Worm (Caenorhabditis elegans): ENCODE data around the gene daao-1.

daao-1 gene

ce11 chrIV:2664901-2665201 is 50.9 kb downstream of the daao-1 start (continued):
- no peak for TF ChIP-seq attf-4 (tag; optimal IDR thresholded peaks at IDR 0.05)
- TF ChIP-seq ceh-28 (tag; optimal IDR thresholded peaks at IDR 0.05): no peak
- no peak for TF ChIP-seq dmd-6 (GFP tag; IDR thresholded peaks at IDR 0.05)
- no peak for TF ChIP-seq pqm-1 (tag; optimal IDR thresholded peaks at IDR 0.05)
- TF ChIP-seq hlh-30 (tag; optimal IDR thresholded peaks at IDR 0.05; ENCODE audit: insufficient read depth): no peak
- TF ChIP-seq ama-1 (optimal IDR thresholded peaks at IDR 0.05): no peak
- TF ChIP-seq Y48G9A.11 (GFP tag; IDR thresholded peaks at IDR 0.05): peak; percentile 60; the same call in 1 of the 2 replicates
- TF ChIP-seq Y75B8A.6 (GFP tag; IDR thresholded peaks at IDR 0.05): peak; percentile 32; the same call in 1 of the 2 replicates
- TF ChIP-seq lin-1 (GFP tag; IDR thresholded peaks at IDR 0.05): 0 out of 2 replicates have a peak, but pooled peaks have one; percentile 10
- no peak for TF ChIP-seq F10B5.3 (tag; optimal IDR thresholded peaks at IDR 0.05)
- TF ChIP-seq Y5F2A.4 (GFP tag; optimal IDR thresholded peaks at IDR 0.05): peak; percentile 67
- no peak for TF ChIP-seq hif-1 (tag; optimal IDR thresholded peaks at IDR 0.05)
- TF ChIP-seq unc-130 (GFP tag; optimal IDR thresholded peaks at IDR 0.05): no peak
- no peak for TF ChIP-seq hlh-11 (tag; optimal IDR thresholded peaks at IDR 0.05)
- no peak for TF ChIP-seq nhr-102 (tag; optimal IDR thresholded peaks at IDR 0.05)
- TF ChIP-seq ctbp-1 (GFP tag; IDR thresholded peaks at IDR 0.05): no peak
- TF ChIP-seq pha-4 (GFP tag; IDR thresholded peaks at IDR 0.05): peak; percentile 70; the same call in 1 of the 2 replicates
- no peak for TF ChIP-seq pha-4 (tag; optimal IDR thresholded peaks at IDR 0.05)
- TF ChIP-seq nhr-11 (tag; optimal IDR thresholded peaks at IDR 0.05): no peak
- TF ChIP-seq dmd-8 (GFP tag; IDR thresholded peaks at IDR 0.05): 0 out of 2 replicates have a peak, but pooled peaks have one; percentile 70
- TF ChIP-seq nhr-111 (GFP tag; optimal IDR thresholded peaks at IDR 0.05): no peak
- TF ChIP-seq mdt-29 (GFP tag; IDR thresholded peaks at IDR 0.05): 0 out of 2 replicates have a peak, but pooled peaks have one; percentile 38
- TF ChIP-seq spr-1 (tag; optimal IDR thresholded peaks at IDR 0.05): no peak
- no peak for TF ChIP-seq ceh-62 (tag; optimal IDR thresholded peaks at IDR 0.05)
- TF ChIP-seq daf-8 (GFP tag; IDR thresholded peaks at IDR 0.05): 0 out of 2 replicates have a peak, but pooled peaks have one; percentile 48
- peak; percentile 9 for TF ChIP-seq aha-1 (tag)
- peak; percentile 36 to 42; a peak in 1 of 4 replicates for TF ChIP-seq madf-5 (GFP tag; IDR thresholded peaks at IDR 0.05)
- TF ChIP-seq spr-3 (GFP tag; optimal IDR thresholded peaks at IDR 0.05): no peak
- peak; percentile 70; the same call in 1 of the 2 replicates for TF ChIP-seq Y105C5A.15 (GFP tag; IDR thresholded peaks at IDR 0.05)
- no peak for TF ChIP-seq lsy-2 (tag; optimal IDR thresholded peaks at IDR 0.05)
- TF ChIP-seq zfp-3 (GFP tag; conservative IDR thresholded peaks at IDR 0.05): no peak
- no peak for TF ChIP-seq snpc-4 (tag; optimal IDR thresholded peaks at IDR 0.05)

ce11 chrIV:2665388-2665978 is 51.5 kb downstream of the daao-1 start:
- TF ChIP-seq ceh-20 (GFP tag; IDR thresholded peaks at IDR 0.05) (0 out of 2 replicates have a peak, but pooled peaks have one; percentile 15), sdz-12 (GFP tag; optimal IDR thresholded peaks at IDR 0.05) (no peak), lin-38 (GFP tag; IDR thresholded peaks at IDR 0.05) (peak; percentile 74), spr-3 (GFP tag; optimal IDR thresholded peaks at IDR 0.05) (peak; percentile 29), F26F4.8 (GFP tag; conservative IDR thresholded peaks at IDR 0.05) (peak; percentile 74; the same call in 1 of the 2 replicates), tra-1 (GFP tag; IDR thresholded peaks at IDR 0.05) (peak; percentile 58; the same call in 1 of the 2 replicates), hmg-1.1 (GFP tag; IDR thresholded peaks at IDR 0.05) (0 out of 2 replicates have a peak, but pooled peaks have one; percentile 11), lin-1 (GFP tag; IDR thresholded peaks at IDR 0.05) (no peak), hlh-11 (tag; optimal IDR thresholded peaks at IDR 0.05) (peak; percentile 40), egl-43 (GFP tag; IDR thresholded peaks at IDR 0.05) (peak; percentile 82), nhr-77 (tag; optimal IDR thresholded peaks at IDR 0.05) (no peak), vab-7 (GFP tag; IDR thresholded peaks at IDR 0.05) (peak; percentile 69), nhr-102 (tag; optimal IDR thresholded peaks at IDR 0.05) (no peak), daf-16 (GFP tag; optimal IDR thresholded peaks at IDR 0.05) (peak; percentile 63 to 67), daf-16 (tag; optimal IDR thresholded peaks at IDR 0.05) (no peak), Y105C5A.15 (GFP tag; IDR thresholded peaks at IDR 0.05) (0 out of 2 replicates have a peak, but pooled peaks have one; percentile 22), arid-1 (GFP tag; conservative IDR thresholded peaks at IDR 0.05) (peak; percentile 78; the same call in 1 of the 2 replicates), lsy-2 (tag; optimal IDR thresholded peaks at IDR 0.05) (no peak), Y48G9A.11 (GFP tag; IDR thresholded peaks at IDR 0.05) (peak; percentile 72), duxl-1 (tag; optimal IDR thresholded peaks at IDR 0.05; ENCODE audit: poor library complexity) (peak; percentile 34), mdl-1 (tag; optimal IDR thresholded peaks at IDR 0.05) (no peak), lir-3 (tag; optimal IDR thresholded peaks at IDR 0.05) (peak; percentile 13), nhr-111 (GFP tag; optimal IDR thresholded peaks at IDR 0.05) (peak; percentile 31), mes-2 (tag; optimal IDR thresholded peaks at IDR 0.05; ENCODE audit: poor library complexity, severe bottlenecking) (peak; percentile 58), nhr-42 (GFP tag; IDR thresholded peaks at IDR 0.05) (0 out of 2 replicates have a peak, but pooled peaks have one; percentile 16)
